Worm (Caenorhabditis elegans) whole organism, mixed stage, embryonic: ENCODE results near the gene Y41D4B.11.

ENCODE experiments used
- blmp-1 ChIP-seq: fragments of 150-350 bp; optimal IDR thresholded peaks from 2 replicates; lab custom pipeline; 2014; ENCODE audit warnings: missing biosample characterization, missing genetic modification characterization
- ceh-39 ChIP-seq: fragments of 150-350 bp; optimal IDR thresholded peaks from 2 replicates; lab custom pipeline; 2014; ENCODE audit warnings: missing biosample characterization, missing genetic modification characterization
- elt-1 ChIP-seq: sonication (generic microtip); optimal IDR thresholded peaks from 2 replicates; lab custom pipeline; 2017; ENCODE audit warnings: missing genetic modification characterization, mild to moderate bottlenecking, missing compliant biosample characterization, antibody characterized with exemption, moderate library complexity, borderline replicate concordance; ENCODE audit not compliant: insufficient read depth
- elt-3 ChIP-seq: fragments of 150-350 bp; optimal IDR thresholded peaks from 2 replicates; lab custom pipeline; 2014; ENCODE audit warnings: missing biosample characterization, missing genetic modification characterization
- lsy-2 ChIP-seq: fragments of 150-350 bp; optimal IDR thresholded peaks from 2 replicates; lab custom pipeline; 2014; ENCODE audit warnings: missing biosample characterization, missing genetic modification characterization
- mls-2 ChIP-seq: sonication (generic microtip); optimal IDR thresholded peaks from 2 replicates; lab custom pipeline; 2016; ENCODE audit warnings: mild to moderate bottlenecking, missing genetic modification characterization, moderate library complexity, missing compliant biosample characterization
- nhr-237 ChIP-seq: fragments of 150-350 bp; optimal IDR thresholded peaks from 2 replicates; lab custom pipeline; 2014; ENCODE audit warnings: missing biosample characterization, missing genetic modification characterization
- nhr-76 ChIP-seq: sonication (generic microtip); optimal IDR thresholded peaks from 2 replicates; lab custom pipeline; 2017; ENCODE audit warnings: missing biosample characterization, missing genetic modification characterization
- pha-4 ChIP-seq: fragments of 150-350 bp; optimal IDR thresholded peaks from 2 replicates; lab custom pipeline; 2018; ENCODE audit warnings: missing biosample characterization, missing genetic modification reagents, missing genetic modification characterization
- sem-2 ChIP-seq: fragments of 200-800 bp; sonication (Bioruptor generic); optimal IDR thresholded peaks from 2 replicates; lab custom pipeline; 2018; ENCODE audit warnings: mild to moderate bottlenecking, missing genetic modification characterization, missing compliant biosample characterization
- snpc-4 ChIP-seq: fragments of 150-350 bp; optimal IDR thresholded peaks from 2 replicates; lab custom pipeline; 2014; ENCODE audit warnings: missing biosample characterization, missing genetic modification characterization
- unc-62 ChIP-seq: fragments of 150-350 bp; optimal IDR thresholded peaks from 2 replicates; lab custom pipeline; 2014; ENCODE audit warnings: missing biosample characterization, missing genetic modification reagents, missing genetic modification characterization
- ztf-11 ChIP-seq: fragments of 150-350 bp; optimal IDR thresholded peaks from 2 replicates; lab custom pipeline; 2014; ENCODE audit warnings: missing biosample characterization, missing genetic modification characterization

DNA sequence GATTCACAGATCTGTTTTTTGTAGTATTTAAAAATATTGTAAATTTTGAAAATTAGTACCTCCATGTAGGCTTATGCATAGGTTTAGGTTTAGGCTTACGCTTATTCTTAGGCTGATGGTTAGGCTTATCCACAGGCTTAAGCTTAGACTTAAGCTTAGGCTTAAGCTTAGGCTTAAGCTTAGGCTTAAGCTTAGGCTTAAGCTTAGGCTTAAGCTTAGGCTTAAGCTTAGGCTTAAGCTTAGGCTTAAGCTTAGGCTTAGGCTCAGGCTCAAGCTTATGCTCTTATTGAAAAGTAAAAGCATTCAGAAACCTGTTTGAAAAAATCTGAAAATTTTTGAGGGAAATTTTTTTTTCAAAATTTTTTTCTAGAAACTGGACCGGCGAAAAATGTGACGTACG is 27.1 kb downstream of the Y41D4B.11 start:
- TF ChIP-seq blmp-1 (tag; lab: Kevin White, UChicago) (no peak), elt-1 (no peak), lsy-2 (no peak), sem-2 (GFP tag; lab: Kevin White, UChicago) (no peak), unc-62 (no peak), elt-3 (no peak), nhr-76 (no peak), snpc-4 (tag; lab: Kevin White, UChicago) (no peak), nhr-237 (tag; lab: Kevin White, UChicago) (no peak), ceh-39 (tag; lab: Kevin White, UChicago) (no peak), pha-4 (tag; lab: Kevin White, UChicago) (no peak), mls-2 (tag; lab: Kevin White, UChicago) (no peak), ztf-11 (tag; lab: Kevin White, UChicago) (no peak)
